Worm (Caenorhabditis elegans) whole organism, L4 larva: ENCODE results near the gene agt-1.

ENCODE experiments used
- D1046.2 ChIP-seq: fragments of 200-800 bp; sonication (Bioruptor generic); IDR thresholded peaks from 2 replicates; pipeline ENCODE4 v1.3.6; 2022; ENCODE audit warnings: missing genetic modification characterization, missing compliant biosample characterization
- F37D6.2 ChIP-seq: sonication (generic microtip); optimal IDR thresholded peaks from 2 replicates; lab custom pipeline; 2016; ENCODE audit warnings: mild to moderate bottlenecking, missing genetic modification characterization, missing compliant biosample characterization
- F44E2.7 ChIP-seq: fragments of 200-800 bp; sonication (Bioruptor generic); IDR thresholded peaks from 2 replicates; pipeline ENCODE4 v2.1.2; 2022; ENCODE audit warnings: missing genetic modification characterization, missing compliant biosample characterization
- Y75B8A.6 ChIP-seq: fragments of 200-800 bp; sonication (Bioruptor generic); IDR thresholded peaks from 2 replicates; pipeline ENCODE4 v1.3.6; 2022; ENCODE audit warnings: missing genetic modification reagents, missing genetic modification characterization, missing compliant biosample characterization
- ZK337.2 ChIP-seq: fragments of 200-800 bp; sonication (Bioruptor generic); IDR thresholded peaks from 2 replicates; pipeline ENCODE4 v1.3.6; 2022; ENCODE audit warnings: missing genetic modification reagents, missing genetic modification characterization, missing compliant biosample characterization
- ZK546.5 ChIP-seq, 2 experiments: sonication (generic microtip); optimal IDR thresholded peaks; 2 replicates each; lab custom pipeline; 2017; ENCODE audit warnings: missing biosample characterization in 2 of 2, missing genetic modification characterization in 2 of 2
- aha-1 ChIP-seq: fragments of 150-350 bp; peaks from one replicate; lab custom pipeline; 2014; ENCODE audit warnings: missing biosample characterization, missing genetic modification characterization
- aly-2 ChIP-seq: sonication (generic microtip); optimal IDR thresholded peaks from 2 replicates; lab custom pipeline; 2018; ENCODE audit warnings: missing biosample characterization, missing genetic modification characterization
- ama-1 ChIP-seq: fragments of 150-350 bp; optimal IDR thresholded peaks from 2 replicates; lab custom pipeline; 2014; ENCODE audit warnings: inconsistent platforms, mixed read lengths
- attf-4 ChIP-seq: sonication (generic microtip); optimal IDR thresholded peaks from 3 replicates; lab custom pipeline; 2017; ENCODE audit warnings: missing biosample characterization, missing genetic modification characterization
- ceh-28 ChIP-seq: fragments of 150-350 bp; optimal IDR thresholded peaks from 2 replicates; lab custom pipeline; 2014; ENCODE audit warnings: missing biosample characterization, missing genetic modification reagents, missing genetic modification characterization
- ceh-44 ChIP-seq: fragments of 200-800 bp; sonication (Bioruptor generic); IDR thresholded peaks from 2 replicates; pipeline ENCODE4 v1.3.6; 2022; ENCODE audit warnings: missing genetic modification reagents, missing genetic modification characterization, missing compliant biosample characterization
- ces-1 ChIP-seq: fragments of 150-350 bp; sonication (generic microtip); optimal IDR thresholded peaks from 4 replicates; lab custom pipeline; 2014; ENCODE audit warnings: missing biosample characterization, missing genetic modification reagents, missing genetic modification characterization
- cey-2 ChIP-seq: sonication (generic microtip); optimal IDR thresholded peaks from 3 replicates; lab custom pipeline; 2017; ENCODE audit warnings: missing genetic modification characterization, mild to moderate bottlenecking, missing compliant biosample characterization, antibody characterized with exemption, borderline replicate concordance; ENCODE audit not compliant: insufficient read depth
- ctbp-1 ChIP-seq: fragments of 200-800 bp; sonication (Bioruptor generic); IDR thresholded peaks from 2 replicates; pipeline ENCODE4 v1.3.6; 2022; ENCODE audit warnings: missing genetic modification reagents, missing genetic modification characterization, missing compliant biosample characterization
- daf-12 ChIP-seq: fragments of 150-350 bp; optimal IDR thresholded peaks from 2 replicates; lab custom pipeline; 2014; ENCODE audit warnings: missing biosample characterization, missing genetic modification reagents, missing genetic modification characterization
- daf-16 ChIP-seq, 3 experiments: sonication (generic microtip); optimal IDR thresholded peaks; 2 replicates each; lab custom pipeline; 2016 to 2017; ENCODE audit warnings: missing genetic modification characterization in 3 of 3, missing genetic modification reagents in 3 of 3, mild to moderate bottlenecking in 2 of 3, missing compliant biosample characterization in 2 of 3, missing biosample characterization in 1 of 3, moderate library complexity in 1 of 3
- dve-1 ChIP-seq: sonication (generic microtip); optimal IDR thresholded peaks from 2 replicates; lab custom pipeline; 2017; ENCODE audit warnings: antibody characterized with exemption, mild to moderate bottlenecking, missing genetic modification characterization, missing compliant biosample characterization; ENCODE audit not compliant: insufficient read depth
- egl-27 ChIP-seq: sonication (generic microtip); optimal IDR thresholded peaks from 3 replicates; lab custom pipeline; 2017; ENCODE audit warnings: missing biosample characterization, missing genetic modification reagents, missing genetic modification characterization
- hlh-30 ChIP-seq: sonication (generic microtip); optimal IDR thresholded peaks from 2 replicates; lab custom pipeline; 2017; ENCODE audit warnings: antibody characterized with exemption, mild to moderate bottlenecking, missing genetic modification characterization, missing compliant biosample characterization; ENCODE audit not compliant: insufficient read depth
- hmg-1.1 ChIP-seq: fragments of 200-800 bp; sonication (Bioruptor generic); IDR thresholded peaks from 2 replicates; pipeline ENCODE4 v1.3.6; 2022; ENCODE audit warnings: missing genetic modification reagents, missing genetic modification characterization, missing compliant biosample characterization
- jun-1 ChIP-seq: fragments of 150-350 bp; optimal IDR thresholded peaks from 2 replicates; lab custom pipeline; 2014; ENCODE audit warnings: missing biosample characterization, missing genetic modification reagents, missing genetic modification characterization
- lim-7 ChIP-seq: fragments of 200-800 bp; sonication (Bioruptor generic); IDR thresholded peaks from 2 replicates; pipeline ENCODE4 v1.3.6; 2022; ENCODE audit warnings: missing genetic modification characterization, missing compliant biosample characterization
- lin-1 ChIP-seq: fragments of 200-800 bp; sonication (Bioruptor generic); IDR thresholded peaks from 2 replicates; pipeline ENCODE4 v1.3.6; 2022; ENCODE audit warnings: missing genetic modification reagents, missing genetic modification characterization, missing compliant biosample characterization
- lin-13 ChIP-seq: fragments of 150-350 bp; optimal IDR thresholded peaks from 2 replicates; lab custom pipeline; 2014; ENCODE audit warnings: missing biosample characterization, missing genetic modification reagents, missing genetic modification characterization
- lin-15B ChIP-seq: fragments of 150-350 bp; sonication (generic microtip); optimal IDR thresholded peaks from 3 replicates; lab custom pipeline; 2014; ENCODE audit warnings: missing biosample characterization, missing genetic modification characterization
- lin-39 ChIP-seq: fragments of 150-350 bp; optimal IDR thresholded peaks from 2 replicates; lab custom pipeline; 2014; ENCODE audit warnings: missing biosample characterization, missing genetic modification reagents, missing genetic modification characterization
- lir-3 ChIP-seq: sonication (generic microtip); optimal IDR thresholded peaks from 2 replicates; lab custom pipeline; 2016; ENCODE audit warnings: mild to moderate bottlenecking, missing genetic modification characterization, missing compliant biosample characterization
- lsy-2 ChIP-seq, 2 experiments: fragments of 150-350 bp in 1 of 2; sonication (generic microtip) in 1 of 2; optimal IDR thresholded peaks; 2 replicates each; lab custom pipeline; 2014 to 2017; ENCODE audit warnings: missing biosample characterization in 2 of 2, missing genetic modification characterization in 2 of 2
- madf-5 ChIP-seq, 2 experiments: fragments of 200-800 bp; sonication (Bioruptor generic); IDR thresholded peaks; 2 replicates each; pipeline ENCODE4 v1.3.6; 2022; ENCODE audit warnings: missing compliant biosample characterization in 2 of 2, missing genetic modification characterization in 2 of 2
- mdl-1 ChIP-seq, 2 experiments: fragments of 150-350 bp in 1 of 2; sonication (generic microtip) in 1 of 2; optimal IDR thresholded peaks; 2 replicates each; lab custom pipeline; 2014 to 2017; ENCODE audit warnings: missing biosample characterization in 2 of 2, missing genetic modification characterization in 2 of 2
- mep-1 ChIP-seq: fragments of 150-350 bp; sonication (generic microtip); optimal IDR thresholded peaks from 3 replicates; lab custom pipeline; 2014; ENCODE audit warnings: missing biosample characterization, missing genetic modification characterization
- mxl-2 ChIP-seq: fragments of 200-800 bp; sonication (Bioruptor generic); conservative IDR thresholded peaks from 2 replicates; pipeline ENCODE4 v1.3.6; 2022; ENCODE audit warnings: missing genetic modification reagents, missing genetic modification characterization, missing compliant biosample characterization
- nhr-102 ChIP-seq: sonication (generic microtip); optimal IDR thresholded peaks from 2 replicates; lab custom pipeline; 2016; ENCODE audit warnings: mild to moderate bottlenecking, missing genetic modification characterization, moderate library complexity, missing compliant biosample characterization
- nhr-11 ChIP-seq: fragments of 150-350 bp; optimal IDR thresholded peaks from 2 replicates; lab custom pipeline; 2014; ENCODE audit warnings: missing biosample characterization, missing genetic modification characterization
- nhr-28 ChIP-seq: fragments of 150-350 bp; optimal IDR thresholded peaks from 2 replicates; lab custom pipeline; 2014; ENCODE audit warnings: missing biosample characterization, missing genetic modification characterization
- nhr-6 ChIP-seq: fragments of 150-350 bp; optimal IDR thresholded peaks from 2 replicates; lab custom pipeline; 2014; ENCODE audit warnings: missing biosample characterization, missing genetic modification characterization
- nhr-76 ChIP-seq: fragments of 150-350 bp; optimal IDR thresholded peaks from 2 replicates; lab custom pipeline; 2014; ENCODE audit warnings: missing biosample characterization, missing genetic modification characterization
- nhr-77 ChIP-seq: fragments of 150-350 bp; optimal IDR thresholded peaks from 2 replicates; lab custom pipeline; 2014; ENCODE audit warnings: missing biosample characterization, missing genetic modification characterization
- pha-4 ChIP-seq, 2 experiments: fragments of 150-350 bp in 1 of 2; fragments of 200-800 bp in 1 of 2; sonication (Bioruptor generic) in 1 of 2; IDR thresholded peaks in 1 of 2; optimal IDR thresholded peaks in 1 of 2; 2 replicates each; pipeline versions ENCODE4 v1.3.6 to Lab custom; 2014 to 2022; ENCODE audit warnings: missing genetic modification characterization in 2 of 2, missing genetic modification reagents in 2 of 2, missing biosample characterization in 1 of 2, missing compliant biosample characterization in 1 of 2
- php-3 ChIP-seq: fragments of 200-800 bp; sonication (Bioruptor generic); IDR thresholded peaks from 2 replicates; pipeline ENCODE4 v1.3.6; 2022; ENCODE audit warnings: missing genetic modification reagents, missing genetic modification characterization, missing compliant biosample characterization
- saeg-2 ChIP-seq: fragments of 200-800 bp; sonication (Bioruptor generic); IDR thresholded peaks from 2 replicates; pipeline ENCODE4 v1.3.6; 2022; ENCODE audit warnings: missing genetic modification reagents, missing genetic modification characterization, missing compliant biosample characterization
- snpc-4 ChIP-seq: fragments of 150-350 bp; optimal IDR thresholded peaks from 2 replicates; lab custom pipeline; 2014; ENCODE audit warnings: missing biosample characterization, missing genetic modification characterization
- tra-1 ChIP-seq: fragments of 200-800 bp; sonication (Bioruptor generic); IDR thresholded peaks from 2 replicates; pipeline ENCODE4 v1.3.6; 2022; ENCODE audit warnings: missing genetic modification reagents, missing genetic modification characterization, missing compliant biosample characterization
- unc-62 ChIP-seq, 3 experiments: fragments of 150-350 bp in 1 of 3; sonication (generic microtip); optimal IDR thresholded peaks in 2 of 3; peaks in 1 of 3; 1 replicate in 1 of 3; 2 replicates in 2 of 3; lab custom pipeline; 2014 to 2017; ENCODE audit warnings: missing biosample characterization in 3 of 3, missing genetic modification characterization in 3 of 3, missing genetic modification reagents in 3 of 3, missing genotype in 1 of 3
- vab-7 ChIP-seq: fragments of 200-800 bp; sonication (Bioruptor generic); IDR thresholded peaks from 2 replicates; pipeline ENCODE4 v1.3.6; 2022; ENCODE audit warnings: missing genetic modification reagents, missing genetic modification characterization, missing compliant biosample characterization
- zag-1 ChIP-seq: fragments of 150-350 bp; optimal IDR thresholded peaks from 2 replicates; lab custom pipeline; 2014; ENCODE audit warnings: missing biosample characterization, missing genetic modification characterization
- zfp-2 ChIP-seq: sonication (generic microtip); optimal IDR thresholded peaks from 2 replicates; lab custom pipeline; 2016; ENCODE audit warnings: mild to moderate bottlenecking, missing genetic modification characterization, missing compliant biosample characterization
- zfp-3 ChIP-seq: fragments of 200-800 bp; sonication (Bioruptor generic); conservative IDR thresholded peaks from 2 replicates; pipeline ENCODE4 v1.3.6; 2022; ENCODE audit warnings: missing genetic modification reagents, missing genetic modification characterization, missing compliant biosample characterization
- ztf-11 ChIP-seq: fragments of 150-350 bp; optimal IDR thresholded peaks from 2 replicates; lab custom pipeline; 2014; ENCODE audit warnings: missing biosample characterization, missing genetic modification characterization
- ztf-7 ChIP-seq: fragments of 150-350 bp; optimal IDR thresholded peaks from 2 replicates; lab custom pipeline; 2014; ENCODE audit warnings: missing biosample characterization, missing genetic modification characterization

The agt-1 gene

ce11 chrIV:13386043-13386442 is 16.8 kb upstream of the agt-1 start, which contains the start of the genes Y62E10A.20, Y62E10A.23 and mdt-9:
TSS of gene Y62E10A.20 (minus strand) at chrIV:13386091.
TSS of gene Y62E10A.23 (plus strand) at chrIV:13386324.
TSS of gene mdt-9 (plus strand) at chrIV:13386380.
- TF ChIP-seq ama-1 (peak; percentile 20), egl-27 (tag; lab: Kevin White, UChicago) (no peak), lin-13 (GFP tag; lab: Kevin White, UChicago) (peak; percentile 88), nhr-102 (peak; percentile 19), hlh-30 (tag; lab: Kevin White, UChicago) (peak; percentile 45), tra-1 (GFP tag; lab: Robert Waterston, UW) (no peak), lim-7 (no peak), ZK546.5 (tag; optimal IDR thresholded peaks at IDR 0.05; lab: Kevin White, UChicago) (no peak), lin-15B (tag; lab: Kevin White, UChicago) (peak; percentile 7), lin-1 (GFP tag; lab: Robert Waterston, UW) (no peak), php-3 (GFP tag; lab: Robert Waterston, UW) (no peak), nhr-77 (tag; lab: Kevin White, UChicago) (peak; percentile 38), cey-2 (no peak), ztf-11 (tag; lab: Kevin White, UChicago) (no peak), daf-12 (tag; lab: Kevin White, UChicago) (no peak), madf-5 (GFP tag; IDR thresholded peaks at IDR 0.05; lab: Robert Waterston, UW) (no peak), lin-39 (tag; lab: Kevin White, UChicago) (no peak), nhr-6 (tag; lab: Kevin White, UChicago) (peak; percentile 92), nhr-28 (tag; lab: Kevin White, UChicago) (peak; percentile 30), ctbp-1 (GFP tag; lab: Robert Waterston, UW) (peak; percentile 14; the same call in 1 of the 2 replicates), zag-1 (no peak), ces-1 (GFP tag; lab: Kevin White, UChicago) (no peak), snpc-4 (tag; lab: Kevin White, UChicago) (no peak), hmg-1.1 (GFP tag; lab: Robert Waterston, UW) (peak; percentile 59), attf-4 (tag; lab: Kevin White, UChicago) (no peak), mdl-1 (tag; optimal IDR thresholded peaks at IDR 0.05; lab: Kevin White, UChicago) (no peak), ceh-44 (no peak), daf-16 (GFP tag; optimal IDR thresholded peaks at IDR 0.05; lab: Kevin White, UChicago) (no peak), daf-16 (tag; optimal IDR thresholded peaks at IDR 0.05; lab: Kevin White, UChicago) (peak; percentile 31), lsy-2 (tag; optimal IDR thresholded peaks at IDR 0.05; lab: Kevin White, UChicago) (peak in 1 of 2 experiments; percentile 89), aly-2 (tag; lab: Kevin White, UChicago) (no peak), zfp-3 (GFP tag; lab: Robert Waterston, UW) (no peak), F37D6.2 (peak; percentile 41), aha-1 (tag; lab: Kevin White, UChicago) (peak; percentile 96), F44E2.7 (no peak), ZK337.2 (GFP tag; lab: Robert Waterston, UW) (no peak), ztf-7 (tag; lab: Kevin White, UChicago) (peak; percentile 65), dve-1 (tag; lab: Kevin White, UChicago) (peak; percentile 70), D1046.2 (GFP tag; lab: Robert Waterston, UW) (no peak), vab-7 (GFP tag; lab: Robert Waterston, UW) (no peak), jun-1 (tag; lab: Kevin White, UChicago) (no peak), mep-1 (tag; lab: Kevin White, UChicago) (peak; percentile 86), zfp-2 (tag; lab: Kevin White, UChicago) (no peak), nhr-11 (tag; lab: Kevin White, UChicago) (no peak), Y75B8A.6 (no peak), ceh-28 (tag; lab: Kevin White, UChicago) (no peak), unc-62 (GFP tag; optimal IDR thresholded peaks at IDR 0.05 in 1 of 2; lab: Kevin White, UChicago) (no peak), unc-62 (tag; optimal IDR thresholded peaks at IDR 0.05; lab: Kevin White, UChicago) (no peak), mxl-2 (GFP tag; lab: Robert Waterston, UW) (no peak), nhr-76 (tag; lab: Kevin White, UChicago) (no peak), pha-4 (GFP tag; IDR thresholded peaks at IDR 0.05; lab: Robert Waterston, UW) (no peak), pha-4 (tag; optimal IDR thresholded peaks at IDR 0.05; lab: Kevin White, UChicago) (peak; percentile 29), lir-3 (no peak), saeg-2 (no peak)
